Fruit fly (Drosophila melanogaster) whole organism, embryonic: ENCODE measurements around the gene Hmt4-20.

Experiments used
- Awh ChIP-seq: fragments of 200-800 bp; sonication (Bioruptor generic); IDR thresholded peaks from 2 replicates; pipeline ENCODE4, ENCODE4 v1.3.6; 2022; ENCODE audit warnings: missing biosample characterization, missing genetic modification characterization
- B-H2 ChIP-seq: fragments of 200-800 bp; sonication (Bioruptor generic); optimal IDR thresholded peaks from 2 replicates; lab custom pipeline; 2018; ENCODE audit warnings: missing biosample characterization, mild to moderate bottlenecking, missing genetic modification characterization
- CG10462 ChIP-seq: fragments of 200-800 bp; sonication (Bioruptor generic); optimal IDR thresholded peaks from 2 replicates; lab custom pipeline; 2016; ENCODE audit warnings: missing biosample characterization, missing genetic modification characterization
- CG10959 ChIP-seq: fragments of 200-800 bp; sonication (Bioruptor generic); IDR thresholded peaks from 2 replicates; pipeline ENCODE4 v1.3.6; 2022; ENCODE audit warnings: missing biosample characterization, missing genetic modification characterization
- CG12744 ChIP-seq: fragments of 200-800 bp; sonication (Bioruptor generic); optimal IDR thresholded peaks from 2 replicates; lab custom pipeline; 2016; ENCODE audit warnings: missing biosample characterization, missing genetic modification characterization
- CG12942 ChIP-seq: fragments of 200-800 bp; sonication (Bioruptor generic); optimal IDR thresholded peaks from 3 replicates; lab custom pipeline; 2016; ENCODE audit warnings: missing biosample characterization, missing genetic modification characterization
- CG13296 ChIP-seq: fragments of 200-800 bp; sonication (Bioruptor generic); optimal IDR thresholded peaks from 3 replicates; lab custom pipeline; 2018; ENCODE audit warnings: missing biosample characterization, mild to moderate bottlenecking, missing genetic modification characterization
- CG14667 ChIP-seq: fragments of 200-800 bp; sonication (Bioruptor generic); IDR thresholded peaks from 2 replicates; pipeline ENCODE4 v1.3.6; 2022; ENCODE audit warnings: missing biosample characterization, missing genetic modification characterization
- CG17359 ChIP-seq: fragments of 200-800 bp; sonication (Bioruptor generic); optimal IDR thresholded peaks from 3 replicates; lab custom pipeline; 2018; ENCODE audit warnings: missing biosample characterization, mild to moderate bottlenecking, missing genetic modification characterization, moderate library complexity
- CG2875 ChIP-seq: fragments of 200-800 bp; sonication (Bioruptor generic); optimal IDR thresholded peaks from 2 replicates; lab custom pipeline; 2017; ENCODE audit warnings: missing biosample characterization, mild to moderate bottlenecking, missing genetic modification characterization, missing genetic modification reagents
- CG32532 ChIP-seq: fragments of 200-800 bp; sonication (Bioruptor generic); IDR thresholded peaks from 2 replicates; pipeline ENCODE4 v1.3.6; 2022; ENCODE audit warnings: missing biosample characterization, missing genetic modification characterization
- CG33213 ChIP-seq: fragments of 200-800 bp; sonication (Bioruptor generic); optimal IDR thresholded peaks from 3 replicates; lab custom pipeline; 2016; ENCODE audit warnings: missing biosample characterization, missing genetic modification characterization
- CG4360 ChIP-seq: fragments of 200-800 bp; sonication (Bioruptor generic); IDR thresholded peaks from 2 replicates; pipeline ENCODE4 v1.3.6; 2022; ENCODE audit warnings: missing biosample characterization, missing genetic modification characterization
- CG43689 ChIP-seq: fragments of 200-800 bp; sonication (Bioruptor generic); IDR thresholded peaks from 2 replicates; pipeline ENCODE4 v1.3.6; 2022; ENCODE audit warnings: missing biosample characterization, missing genetic modification characterization
- CG6254 ChIP-seq: fragments of 200-800 bp; sonication (Bioruptor generic); optimal IDR thresholded peaks from 3 replicates; lab custom pipeline; 2017; ENCODE audit warnings: mild to moderate bottlenecking, missing biosample characterization, missing genetic modification reagents, missing genetic modification characterization
- CG6765 ChIP-seq: fragments of 200-800 bp; sonication (Bioruptor generic); optimal IDR thresholded peaks from 3 replicates; lab custom pipeline; 2017; ENCODE audit warnings: missing biosample characterization, mild to moderate bottlenecking, missing genetic modification characterization
- CG7556 ChIP-seq: fragments of 200-800 bp; sonication (Bioruptor generic); optimal IDR thresholded peaks from 2 replicates; lab custom pipeline; 2017; ENCODE audit warnings: missing biosample characterization, mild to moderate bottlenecking, missing genetic modification characterization
- CG8944 ChIP-seq: fragments of 200-800 bp; sonication (Bioruptor generic); optimal IDR thresholded peaks from 3 replicates; lab custom pipeline; 2016; ENCODE audit warnings: missing biosample characterization, missing genetic modification characterization
- CG9797 ChIP-seq: fragments of 200-800 bp; sonication (Bioruptor generic); optimal IDR thresholded peaks from 3 replicates; lab custom pipeline; 2018; ENCODE audit warnings: missing biosample characterization, mild to moderate bottlenecking, missing genetic modification characterization
- CG9876 ChIP-seq: fragments of 200-800 bp; sonication (Bioruptor generic); optimal IDR thresholded peaks from 2 replicates; lab custom pipeline; 2016; ENCODE audit warnings: missing biosample characterization, missing genetic modification characterization
- CkIIα-i1 ChIP-seq: fragments of 200-800 bp; sonication (Bioruptor generic); IDR thresholded peaks from 2 replicates; pipeline ENCODE4 v1.3.6; 2022; ENCODE audit warnings: missing biosample characterization, missing genetic modification characterization
- Gsc ChIP-seq: fragments of 200-800 bp; sonication (Bioruptor generic); IDR thresholded peaks from 2 replicates; pipeline ENCODE4 v1.3.6; 2022; ENCODE audit warnings: missing biosample characterization, missing genetic modification characterization
- HHEX ChIP-seq: fragments of 200-800 bp; sonication (Bioruptor generic); optimal IDR thresholded peaks from 3 replicates; lab custom pipeline; 2017; ENCODE audit warnings: missing biosample characterization, mild to moderate bottlenecking, missing genetic modification characterization, missing genetic modification reagents
- Hand ChIP-seq: fragments of 200-800 bp; sonication (Bioruptor generic); optimal IDR thresholded peaks from 2 replicates; lab custom pipeline; 2017; ENCODE audit warnings: mild to moderate bottlenecking, missing biosample characterization, missing genetic modification reagents, missing genetic modification characterization
- Mes4 ChIP-seq: fragments of 200-800 bp; sonication (Bioruptor generic); optimal IDR thresholded peaks from 2 replicates; lab custom pipeline; 2016; ENCODE audit warnings: missing biosample characterization, missing genetic modification characterization
- NfI ChIP-seq: fragments of 200-800 bp; sonication (Bioruptor generic); optimal IDR thresholded peaks from 3 replicates; lab custom pipeline; 2018; ENCODE audit warnings: missing biosample characterization, mild to moderate bottlenecking, missing genetic modification characterization, moderate library complexity
- Side ChIP-seq: fragments of 200-800 bp; sonication (Bioruptor generic); optimal IDR thresholded peaks from 2 replicates; lab custom pipeline; 2016; ENCODE audit warnings: missing biosample characterization, missing genetic modification characterization
- Sin3A ChIP-seq: fragments of >200 bp; optimal IDR thresholded peaks from 2 replicates; lab custom pipeline; 2018
- TFAM ChIP-seq: fragments of 200-800 bp; sonication (Bioruptor generic); optimal IDR thresholded peaks from 2 replicates; lab custom pipeline; 2017; ENCODE audit warnings: missing biosample characterization, missing genetic modification characterization, inconsistent platforms
- abd-A ChIP-seq: fragments of 200-800 bp; sonication (Bioruptor generic); optimal IDR thresholded peaks from 3 replicates; lab custom pipeline; 2019; ENCODE audit warnings: missing biosample characterization, mild to moderate bottlenecking, missing genetic modification characterization, moderate library complexity
- bbx ChIP-seq: fragments of 200-800 bp; sonication (Bioruptor generic); IDR thresholded peaks from 2 replicates; pipeline ENCODE4 v1.3.6; 2022; ENCODE audit warnings: missing biosample characterization, missing genetic modification characterization; ENCODE audit not compliant: partially characterized antibody
- bigmax ChIP-seq: fragments of 200-800 bp; sonication (Bioruptor generic); optimal IDR thresholded peaks from 2 replicates; lab custom pipeline; 2018; ENCODE audit warnings: missing biosample characterization, mild to moderate bottlenecking, missing genetic modification characterization
- br ChIP-seq: fragments of >200 bp; optimal IDR thresholded peaks from 2 replicates; lab custom pipeline; 2017
- caup ChIP-seq: fragments of 200-800 bp; sonication (Bioruptor generic); optimal IDR thresholded peaks from 3 replicates; lab custom pipeline; 2017; ENCODE audit warnings: missing biosample characterization, mild to moderate bottlenecking, missing genetic modification characterization, moderate library complexity; ENCODE audit not compliant: severe bottlenecking
- crc ChIP-seq: fragments of 200-800 bp; sonication (Bioruptor generic); optimal IDR thresholded peaks from 2 replicates; lab custom pipeline; 2016; ENCODE audit warnings: missing biosample characterization, missing genetic modification characterization
- gcm ChIP-seq: fragments of 200-800 bp; sonication (Bioruptor generic); optimal IDR thresholded peaks from 2 replicates; lab custom pipeline; 2019; ENCODE audit warnings: missing biosample characterization, mild to moderate bottlenecking, missing genetic modification characterization, moderate library complexity
- gem ChIP-seq: fragments of 200-800 bp; sonication (Bioruptor generic); optimal IDR thresholded peaks from 2 replicates; lab custom pipeline; 2019; ENCODE audit warnings: missing biosample characterization, mild to moderate bottlenecking, missing genetic modification characterization, moderate library complexity
- gfzf ChIP-seq: fragments of 200-800 bp; sonication (Bioruptor generic); optimal IDR thresholded peaks from 2 replicates; lab custom pipeline; 2016; ENCODE audit warnings: missing biosample characterization, mild to moderate bottlenecking, missing genetic modification characterization, moderate library complexity
- hth ChIP-seq: fragments of >200 bp; optimal IDR thresholded peaks from 2 replicates; lab custom pipeline; 2017; ENCODE audit warnings: inconsistent platforms
- kay ChIP-seq: fragments of 200-800 bp; sonication (Bioruptor generic); optimal IDR thresholded peaks from 2 replicates; lab custom pipeline; 2016; ENCODE audit warnings: missing biosample characterization, missing genetic modification characterization
- luna ChIP-seq: fragments of 200-800 bp; sonication (Bioruptor generic); optimal IDR thresholded peaks from 2 replicates; lab custom pipeline; 2016; ENCODE audit warnings: missing biosample characterization, missing genetic modification characterization
- nau ChIP-seq: fragments of 200-800 bp; sonication (Bioruptor generic); optimal IDR thresholded peaks from 3 replicates; lab custom pipeline; 2017; ENCODE audit warnings: missing biosample characterization, mild to moderate bottlenecking, missing genetic modification characterization, missing genetic modification reagents
- repo ChIP-seq: fragments of 200-800 bp; sonication (Bioruptor generic); optimal IDR thresholded peaks from 2 replicates; lab custom pipeline; 2016; ENCODE audit warnings: missing biosample characterization, missing genetic modification characterization
- rib ChIP-seq: fragments of 200-800 bp; sonication (Bioruptor generic); IDR thresholded peaks from 2 replicates; pipeline ENCODE4 v1.3.6; 2022; ENCODE audit warnings: missing biosample characterization, missing genetic modification characterization
- sd ChIP-seq: fragments of 200-800 bp; sonication (Bioruptor generic); optimal IDR thresholded peaks from 3 replicates; lab custom pipeline; 2018; ENCODE audit warnings: missing biosample characterization, mild to moderate bottlenecking, missing genetic modification characterization, moderate library complexity
- sr ChIP-seq: fragments of 200-800 bp; sonication (Bioruptor generic); IDR thresholded peaks from 3 replicates; pipeline ENCODE4 v1.3.6; 2022; ENCODE audit warnings: missing biosample characterization, missing genetic modification characterization
- tna ChIP-seq: fragments of 200-800 bp; sonication (Bioruptor generic); IDR thresholded peaks from 2 replicates; pipeline ENCODE4 v1.3.6; 2022; ENCODE audit warnings: missing biosample characterization, missing genetic modification characterization; ENCODE audit not compliant: partially characterized antibody
- toy ChIP-seq: fragments of 200-800 bp; sonication (Bioruptor generic); IDR thresholded peaks from 2 replicates; pipeline ENCODE4 v1.3.6; 2022; ENCODE audit warnings: missing biosample characterization, missing genetic modification characterization
- trem ChIP-seq: fragments of 200-800 bp; optimal IDR thresholded peaks from 3 replicates; lab custom pipeline; 2019; ENCODE audit warnings: missing biosample characterization, mild to moderate bottlenecking, missing genetic modification characterization, moderate library complexity
- yki ChIP-seq: fragments of >200 bp; optimal IDR thresholded peaks from 3 replicates; lab custom pipeline; 2018
- zfh2 ChIP-seq: fragments of 200-800 bp; sonication (Bioruptor generic); optimal IDR thresholded peaks from 2 replicates; lab custom pipeline; 2016; ENCODE audit warnings: missing biosample characterization, missing genetic modification characterization

The Hmt4-20 gene

dm6 chrX:686437-686972, 30.7 kb upstream of the Hmt4-20 start, which contains the start of gene sdk (continued):
- peak; percentile 93 for TF ChIP-seq gem (tag; lab: Kevin White, UChicago)
- peak; percentile 58 for TF ChIP-seq CG4360
- peak; percentile 83 for TF ChIP-seq CG9876 (GFP tag; lab: Kevin White, UChicago)
- peak; percentile 80 for TF ChIP-seq NfI (GFP tag; lab: Kevin White, UChicago)
- TF ChIP-seq tna (GFP tag; lab: Robert Waterston, UW) = 0 out of 2 replicates have a peak, but pooled peaks have one; percentile 62
- TF ChIP-seq gcm (GFP tag; lab: Kevin White, UChicago) = peak; percentile 93
- TF ChIP-seq rib (GFP tag; lab: Robert Waterston, UW) = peak; percentile 83
- peak; percentile 91 for TF ChIP-seq Mes4 (GFP tag; lab: Kevin White, UChicago)
- peak; percentile 93 for TF ChIP-seq CG8944 (GFP tag; lab: Kevin White, UChicago)
- TF ChIP-seq nau (GFP tag; lab: Kevin White, UChicago) = peak; percentile 93
- peak; percentile 92 for TF ChIP-seq CG2875 (GFP tag; lab: Kevin White, UChicago)
- TF ChIP-seq caup (GFP tag; lab: Kevin White, UChicago) = peak; percentile 90
- TF ChIP-seq CG7556 = peak; percentile 95
- peak; percentile 88 for TF ChIP-seq CG32532 (GFP tag; lab: Robert Waterston, UW)
- TF ChIP-seq bigmax (GFP tag; lab: Kevin White, UChicago) = peak; percentile 6
- peak; percentile 72 for TF ChIP-seq sd (tag; lab: Kevin White, UChicago)
- peak; percentile 91 for TF ChIP-seq HHEX (GFP tag; lab: Kevin White, UChicago)
- peak; percentile 89 for TF ChIP-seq CG6765
- peak; percentile 84 for TF ChIP-seq repo (GFP tag; lab: Kevin White, UChicago)
- no peak for TF ChIP-seq gfzf (GFP tag; lab: Kevin White, UChicago)
- TF ChIP-seq CkIIα-i1 (GFP tag; lab: Robert Waterston, UW) = 0 out of 2 replicates have a peak, but pooled peaks have one; percentile 36
- peak; percentile 80 for TF ChIP-seq luna (GFP tag; lab: Kevin White, UChicago)
- TF ChIP-seq trem (tag; lab: Kevin White, UChicago) = peak; percentile 87
- TF ChIP-seq Awh (GFP tag; lab: Robert Waterston, UW) = peak; percentile 86; the same call in 1 of the 2 replicates
- TF ChIP-seq CG33213 (GFP tag; lab: Kevin White, UChicago) = peak; percentile 79
- peak; percentile 86 for TF ChIP-seq Hand (GFP tag; lab: Kevin White, UChicago)
- TF ChIP-seq CG10462 = peak; percentile 81
- no peak for TF ChIP-seq yki (lab: Kevin White, UChicago)
- TF ChIP-seq Sin3A (lab: Kevin White, UChicago) = no peak
- TF ChIP-seq Side = peak; percentile 94
- TF ChIP-seq TFAM (GFP tag; lab: Kevin White, UChicago) = peak; percentile 60
- peak; percentile 75 for TF ChIP-seq CG14667 (GFP tag; lab: Robert Waterston, UW)
- peak; percentile 89 for TF ChIP-seq zfh2 (GFP tag; lab: Kevin White, UChicago)
- TF ChIP-seq CG12942 (GFP tag; lab: Kevin White, UChicago) = peak; percentile 89
- TF ChIP-seq CG17359 (tag; lab: Kevin White, UChicago) = peak; percentile 87
- peak; percentile 86 for TF ChIP-seq crc (GFP tag; lab: Kevin White, UChicago)
- peak; percentile 85 for TF ChIP-seq CG6254
- 0 out of 2 replicates have a peak, but pooled peaks have one; percentile 40 for TF ChIP-seq CG43689 (GFP tag; lab: Robert Waterston, UW)
- TF ChIP-seq br (lab: Kevin White, UChicago) = no peak
- TF ChIP-seq CG12744 = peak; percentile 91
- TF ChIP-seq CG9797 (GFP tag; lab: Kevin White, UChicago) = peak; percentile 34
- TF ChIP-seq CG13296 (GFP tag; lab: Kevin White, UChicago) = peak; percentile 91
- TF ChIP-seq sr (GFP tag; lab: Robert Waterston, UW) = peak; percentile 35; the same call in 1 of the 3 replicates
- TF ChIP-seq Gsc (GFP tag; lab: Robert Waterston, UW) = peak; percentile 76
- TF ChIP-seq bbx (GFP tag; lab: Robert Waterston, UW) = peak; percentile 54
- TF ChIP-seq toy (GFP tag; lab: Robert Waterston, UW) = peak; percentile 65; the same call in 1 of the 2 replicates
- peak; percentile 72 for TF ChIP-seq B-H2 (GFP tag; lab: Kevin White, UChicago)
- TF ChIP-seq CG10959 = peak; percentile 67
- no peak for TF ChIP-seq hth (lab: Kevin White, UChicago)
- peak; percentile 60 for TF ChIP-seq abd-A (tag; lab: Kevin White, UChicago)
- TF ChIP-seq kay (GFP tag; lab: Kevin White, UChicago) = peak; percentile 56
